Fruit fly (Drosophila melanogaster) whole organism, wandering third instar larva: ENCODE data around the gene FoxL1.

Experiments used
- Abd-B ChIP-seq: fragments of >200 bp; optimal IDR thresholded peaks from 2 replicates; lab custom pipeline; 2017; ENCODE audit warnings: missing biosample characterization, missing genetic modification characterization
- CG32264 ChIP-seq: fragments of 200-800 bp; sonication (Bioruptor generic); optimal IDR thresholded peaks from 2 replicates; lab custom pipeline; 2016; ENCODE audit warnings: missing biosample characterization, missing genetic modification characterization
- CG9705 ChIP-seq: fragments of 200-800 bp; sonication (Bioruptor generic); optimal IDR thresholded peaks from 2 replicates; lab custom pipeline; 2018; ENCODE audit warnings: missing biosample characterization, mild to moderate bottlenecking, missing genetic modification characterization
- Dfd ChIP-seq: fragments of >200 bp; optimal IDR thresholded peaks from 2 replicates; lab custom pipeline; 2017; ENCODE audit warnings: missing biosample characterization, missing genetic modification characterization
- Dif ChIP-seq: fragments of 200-275, 200-300 bp; sonication (Bioruptor generic); optimal IDR thresholded peaks from 2 replicates; lab custom pipeline; 2018; ENCODE audit warnings: missing biosample characterization, missing genetic modification characterization; ENCODE audit not compliant: partially characterized antibody
- HLH106 ChIP-seq: fragments of 200-800 bp; optimal IDR thresholded peaks from 3 replicates; lab custom pipeline; 2019; ENCODE audit warnings: missing biosample characterization, mild to moderate bottlenecking, missing genetic modification characterization, moderate library complexity
- Hnf4 ChIP-seq: fragments of 200-800 bp; sonication (Bioruptor generic); optimal IDR thresholded peaks from 2 replicates; lab custom pipeline; 2016; ENCODE audit warnings: missing biosample characterization, mild to moderate bottlenecking, missing genetic modification characterization
- Jra ChIP-seq: sonication (Bioruptor generic); optimal IDR thresholded peaks from 2 replicates; lab custom pipeline; 2016; ENCODE audit warnings: missing biosample characterization, missing genetic modification characterization
- Mio ChIP-seq: sonication (Bioruptor generic); optimal IDR thresholded peaks from 2 replicates; lab custom pipeline; 2016; ENCODE audit warnings: missing biosample characterization, missing genetic modification characterization
- Myc ChIP-seq: fragments of >200 bp; optimal IDR thresholded peaks from 2 replicates; lab custom pipeline; 2017
- Rel ChIP-seq, 2 experiments: fragments of 200-800 bp; sonication (Bioruptor generic) in 1 of 2; optimal IDR thresholded peaks; 2 replicates in 1 of 2; 3 replicates in 1 of 2; lab custom pipeline; 2016 to 2019; ENCODE audit warnings: mild to moderate bottlenecking in 2 of 2, missing biosample characterization in 2 of 2, missing genetic modification characterization in 2 of 2, moderate library complexity in 1 of 2
- Sp1 ChIP-seq: fragments of 200-800 bp; sonication (Bioruptor generic); optimal IDR thresholded peaks from 3 replicates; lab custom pipeline; 2019; ENCODE audit warnings: missing biosample characterization, mild to moderate bottlenecking, missing genetic modification characterization, moderate library complexity
- Vsx2 ChIP-seq: fragments of 200-300, 225-300 bp; sonication (Bioruptor generic); optimal IDR thresholded peaks from 2 replicates; lab custom pipeline; 2018; ENCODE audit warnings: missing biosample characterization, missing genetic modification characterization; ENCODE audit not compliant: partially characterized antibody
- br ChIP-seq: fragments of 200-800 bp; sonication (Bioruptor generic); optimal IDR thresholded peaks from 2 replicates; lab custom pipeline; 2016; ENCODE audit warnings: missing biosample characterization, missing genetic modification characterization
- brk ChIP-seq: fragments of 200-800 bp; sonication (Bioruptor generic); optimal IDR thresholded peaks from 2 replicates; lab custom pipeline; 2016; ENCODE audit warnings: missing biosample characterization, mild to moderate bottlenecking, missing genetic modification characterization
- dl ChIP-seq, 2 experiments: fragments of 175-275, 200-275 bp in 1 of 2; fragments of 200-275 bp in 1 of 2; sonication (Bioruptor generic); optimal IDR thresholded peaks; lab custom pipeline; 2018; ENCODE audit warnings: mild to moderate bottlenecking in 2 of 2, missing biosample characterization in 2 of 2, missing genetic modification characterization in 2 of 2, moderate library complexity in 2 of 2; ENCODE audit not compliant: partially characterized antibody in 2 of 2, insufficient read depth in 1 of 2
- dmrt93B ChIP-seq: fragments of 200-800 bp; sonication (Bioruptor generic); optimal IDR thresholded peaks from 2 replicates; lab custom pipeline; 2018; ENCODE audit warnings: missing biosample characterization, mild to moderate bottlenecking, missing genetic modification characterization
- dsf ChIP-seq: sonication (Bioruptor generic); optimal IDR thresholded peaks from 2 replicates; lab custom pipeline; 2016; ENCODE audit warnings: missing biosample characterization, missing genetic modification characterization, borderline replicate concordance
- ey ChIP-seq: fragments of 200-800 bp; sonication (Bioruptor generic); optimal IDR thresholded peaks from 2 replicates; lab custom pipeline; 2016; ENCODE audit warnings: missing biosample characterization, missing genetic modification characterization
- foxo ChIP-seq, 2 experiments: fragments of 200-800 bp; sonication (Bioruptor generic); optimal IDR thresholded peaks; 2 replicates in 1 of 2; 3 replicates in 1 of 2; lab custom pipeline; 2016 to 2017; ENCODE audit warnings: missing biosample characterization in 2 of 2, missing genetic modification characterization in 2 of 2
- fru ChIP-seq: fragments of 200-800 bp; sonication (Bioruptor generic); optimal IDR thresholded peaks from 3 replicates; lab custom pipeline; 2016; ENCODE audit warnings: missing biosample characterization, mild to moderate bottlenecking, missing genetic modification characterization
- h ChIP-seq: fragments of 200-800 bp; sonication (Bioruptor generic); optimal IDR thresholded peaks from 3 replicates; lab custom pipeline; 2016; ENCODE audit warnings: missing biosample characterization, mild to moderate bottlenecking, missing genetic modification characterization
- jim ChIP-seq: fragments of 175-275, 200-325 bp; sonication (Bioruptor generic); optimal IDR thresholded peaks from 2 replicates; lab custom pipeline; 2016; ENCODE audit warnings: missing biosample characterization, mild to moderate bottlenecking, missing genetic modification characterization
- lola ChIP-seq: fragments of >200 bp; optimal IDR thresholded peaks from 2 replicates; lab custom pipeline; 2017; ENCODE audit warnings: missing biosample characterization, missing genetic modification characterization
- psq ChIP-seq: fragments of 200-800 bp; sonication (Bioruptor generic); optimal IDR thresholded peaks from 3 replicates; lab custom pipeline; 2017; ENCODE audit warnings: missing biosample characterization, mild to moderate bottlenecking, missing genetic modification characterization, moderate library complexity
- sage ChIP-seq: fragments of 200-800 bp; sonication (Bioruptor generic); optimal IDR thresholded peaks from 2 replicates; lab custom pipeline; 2016; ENCODE audit warnings: missing biosample characterization, mild to moderate bottlenecking, missing genetic modification characterization
- sv ChIP-seq: fragments of 200-800 bp; sonication (Bioruptor generic); optimal IDR thresholded peaks from 3 replicates; lab custom pipeline; 2016; ENCODE audit warnings: missing biosample characterization, missing genetic modification characterization
- tai ChIP-seq: sonication (Bioruptor generic); optimal IDR thresholded peaks from 2 replicates; lab custom pipeline; 2016; ENCODE audit warnings: missing biosample characterization, missing genetic modification characterization
- usp ChIP-seq: fragments of >200 bp; optimal IDR thresholded peaks from 2 replicates; lab custom pipeline; 2017; ENCODE audit warnings: missing biosample characterization, missing genetic modification characterization
- woc ChIP-seq: sonication (Bioruptor generic); optimal IDR thresholded peaks from 2 replicates; lab custom pipeline; 2016; ENCODE audit warnings: missing biosample characterization, mild to moderate bottlenecking, missing genetic modification characterization

Gene FoxL1

DNA sequence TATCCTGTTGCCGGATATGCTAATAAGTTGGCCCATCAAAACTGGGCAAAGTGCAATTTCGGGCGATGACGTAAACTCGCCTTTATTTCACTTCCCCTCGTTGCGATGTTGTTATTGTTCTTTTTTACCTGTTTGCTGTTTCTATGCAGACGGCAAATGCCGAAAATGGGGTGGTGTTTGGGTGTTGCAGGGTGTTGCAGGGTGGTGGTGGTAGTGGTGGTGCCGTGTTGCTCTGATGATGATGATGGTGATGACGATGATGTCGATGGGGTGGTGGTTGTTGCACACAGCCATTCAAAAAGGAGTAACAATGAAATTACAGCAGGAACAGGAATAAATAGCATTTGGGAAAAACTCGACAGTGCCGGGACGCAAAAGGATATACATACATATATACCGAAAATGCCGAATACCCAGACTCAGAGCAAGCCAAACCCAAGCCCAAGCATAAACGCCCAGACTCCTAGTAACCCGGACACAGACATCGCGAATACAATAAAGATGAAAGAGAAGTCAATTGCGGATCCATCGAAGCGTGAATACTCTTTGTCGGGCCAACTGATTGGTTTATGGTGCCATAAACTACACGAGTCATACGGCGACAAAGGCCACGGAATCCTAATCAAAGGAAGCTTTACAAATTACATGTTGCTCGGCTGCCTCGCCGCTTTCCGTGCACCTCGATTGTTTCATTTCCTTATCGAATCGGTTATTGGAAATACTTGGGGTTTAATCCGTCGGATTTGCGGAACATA, 39.7 kb upstream of the FoxL1 start:
- TF ChIP-seq Jra (GFP tag; lab: Kevin White, UChicago): no peak
- TF ChIP-seq dmrt93B: no peak
- TF ChIP-seq woc (GFP tag; lab: Kevin White, UChicago): no peak
- peak; percentile 31 for TF ChIP-seq Dif (GFP tag; lab: Kevin White, UChicago)
- no peak for TF ChIP-seq Sp1 (GFP tag; lab: Kevin White, UChicago)
- peak; percentile 52 for TF ChIP-seq Vsx2
- TF ChIP-seq sv (GFP tag; lab: Kevin White, UChicago): no peak
- TF ChIP-seq Mio (GFP tag; lab: Kevin White, UChicago): no peak
- no peak for TF ChIP-seq psq (GFP tag; lab: Kevin White, UChicago)
- TF ChIP-seq, all 38 proteins: peak for 2

- no peak for TF ChIP-seq CG9705
- no peak for TF ChIP-seq brk
- TF ChIP-seq CG32264 (GFP tag; lab: Kevin White, UChicago): no peak
- TF ChIP-seq Dfd (GFP tag; lab: Kevin White, UChicago): no peak
- no peak for TF ChIP-seq HLH106 (tag; lab: Kevin White, UChicago)
- no peak for TF ChIP-seq Hnf4 (GFP tag; lab: Kevin White, UChicago)
- no peak for TF ChIP-seq jim (GFP tag; lab: Kevin White, UChicago)
- TF ChIP-seq ey (GFP tag; lab: Kevin White, UChicago): no peak
- no peak for TF ChIP-seq Sp1 (GFP tag; lab: Kevin White, UChicago)
- no peak for TF ChIP-seq lola
- no peak for TF ChIP-seq br (GFP tag; lab: Kevin White, UChicago)
- no peak for TF ChIP-seq usp
- TF ChIP-seq fru (GFP tag; lab: Kevin White, UChicago): no peak
- TF ChIP-seq psq (GFP tag; lab: Kevin White, UChicago): no peak
- no peak for TF ChIP-seq tai
- no peak for TF ChIP-seq h (GFP tag; lab: Kevin White, UChicago)
- TF ChIP-seq Rel (GFP tag; optimal IDR thresholded peaks at IDR 0.05; lab: Kevin White, UChicago): no peak
- TF ChIP-seq Rel (tag; optimal IDR thresholded peaks at IDR 0.05; lab: Kevin White, UChicago): no peak
- no peak for TF ChIP-seq Abd-B (GFP tag; lab: Kevin White, UChicago)
- TF ChIP-seq Jra (GFP tag; lab: Kevin White, UChicago): no peak
Observed at dm6 chr3L:3980027-3980426, 38.7 kb upstream of the FoxL1 start.

dm6 chr3L:3983466-3983946, 35.2 kb upstream of the FoxL1 start, which contains the start of gene scrt:
Gene scrt, plus strand, starts transcription at chr3L:3983896.
- TF ChIP-seq dsf (GFP tag; lab: Kevin White, UChicago) (no peak), h (GFP tag; lab: Kevin White, UChicago) (peak; percentile 4), Dif (GFP tag; lab: Kevin White, UChicago) (peak; percentile 62), HLH106 (tag; lab: Kevin White, UChicago) (peak; percentile 15), foxo (GFP tag; optimal IDR thresholded peaks at IDR 0.05; lab: Kevin White, UChicago) (peak in 1 of 2 experiments; percentile 25), woc (GFP tag; lab: Kevin White, UChicago) (peak; percentile 34), brk (no peak), sv (GFP tag; lab: Kevin White, UChicago) (peak; percentile 53), lola (no peak), tai (no peak), Rel (GFP tag; optimal IDR thresholded peaks at IDR 0.05; lab: Kevin White, UChicago) (no peak), Rel (tag; optimal IDR thresholded peaks at IDR 0.05; lab: Kevin White, UChicago) (no peak), Vsx2 (peak; percentile 66), Jra (GFP tag; lab: Kevin White, UChicago) (no peak), Myc (lab: Kevin White, UChicago) (no peak), sage (no peak), Sp1 (GFP tag; lab: Kevin White, UChicago) (no peak), dl (GFP tag; optimal IDR thresholded peaks at IDR 0.05; lab: Kevin White, UChicago; ENCODE audit: insufficient read depth in 1 of 2, partially characterized antibody in 2 of 2) (peak in 1 of 2 experiments; percentile 33)

- no peak for TF ChIP-seq psq (GFP tag; lab: Kevin White, UChicago)
Observed at dm6 chr3L:3995554-3995953, 23.1 kb upstream of the FoxL1 start.
